Worm (Caenorhabditis elegans) whole organism, L4/young adult: ENCODE results near the gene T02G5.7.
"Not testable (repeated sequence)": the region's sequence is repeated elsewhere in the genome, so short reads cannot be mapped to it uniquely, and the experiment has no call there.

ENCODE experiments used
- W03F9.2 ChIP-seq: fragments of 150-350 bp; optimal IDR thresholded peaks from 2 replicates; lab custom pipeline; 2014; ENCODE audit warnings: missing biosample characterization, missing genetic modification characterization
- dao-5 ChIP-seq: sonication (generic microtip); optimal IDR thresholded peaks from 2 replicates; lab custom pipeline; 2016; ENCODE audit warnings: missing genotype, missing genetic modification characterization, moderate library complexity, missing compliant biosample characterization
- him-1 ChIP-seq: sonication (generic microtip); optimal IDR thresholded peaks from 2 replicates; lab custom pipeline; 2016; ENCODE audit warnings: missing genotype, missing genetic modification reagents, missing genetic modification characterization, missing compliant biosample characterization

The T02G5.7 gene

DNA sequence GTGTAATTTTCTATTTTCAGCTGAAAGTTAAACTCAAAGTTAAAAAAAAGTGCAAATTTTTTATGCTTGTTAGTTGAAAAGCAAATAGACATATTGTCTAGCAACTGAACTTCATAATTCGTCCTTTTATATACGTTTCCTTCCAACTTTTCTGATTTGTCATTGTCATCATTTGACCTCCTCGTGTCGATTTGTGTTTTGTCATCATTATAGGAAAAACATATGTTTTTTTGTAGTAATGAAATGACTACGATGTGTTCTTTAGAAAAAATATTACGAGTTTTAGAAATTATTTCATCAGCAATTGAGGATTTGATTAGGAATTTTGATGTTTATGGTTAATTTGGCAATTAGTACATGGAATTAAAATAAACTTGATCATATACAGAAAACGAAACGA, 14.6 kb upstream of the T02G5.7 start:
- TF ChIP-seq dao-5 (tag; lab: Kevin White, UChicago) (no peak), W03F9.2 (tag; lab: Kevin White, UChicago) (no peak), him-1 (tag; lab: Kevin White, UChicago) (no peak)

DNA sequence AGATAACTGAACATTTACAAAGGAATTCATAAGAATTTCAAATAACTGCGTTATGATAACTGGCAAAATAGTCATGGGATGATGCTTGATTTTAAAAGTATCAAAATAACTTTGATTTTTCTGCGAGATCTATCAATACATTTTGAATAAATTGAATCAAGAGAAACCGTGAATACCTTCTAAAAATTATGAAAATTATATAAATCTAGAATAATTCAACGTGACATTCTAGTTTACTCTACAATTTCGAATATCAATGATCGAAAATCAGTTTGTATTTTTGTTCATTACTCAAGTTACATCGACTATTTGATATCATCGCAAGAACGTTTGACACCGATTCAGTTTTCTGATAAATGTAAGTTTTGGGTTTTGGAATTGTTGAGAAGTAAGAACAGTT, 13.7 kb upstream of the T02G5.7 start, which contains the start of gene acs-6:
TSS of gene acs-6 (plus strand) at position 301 of the 400 bp plus-strand sequence.
- TF ChIP-seq him-1 (tag; lab: Kevin White, UChicago) (no peak), W03F9.2 (tag; lab: Kevin White, UChicago) (no peak), dao-5 (tag; lab: Kevin White, UChicago) (no peak)

DNA sequence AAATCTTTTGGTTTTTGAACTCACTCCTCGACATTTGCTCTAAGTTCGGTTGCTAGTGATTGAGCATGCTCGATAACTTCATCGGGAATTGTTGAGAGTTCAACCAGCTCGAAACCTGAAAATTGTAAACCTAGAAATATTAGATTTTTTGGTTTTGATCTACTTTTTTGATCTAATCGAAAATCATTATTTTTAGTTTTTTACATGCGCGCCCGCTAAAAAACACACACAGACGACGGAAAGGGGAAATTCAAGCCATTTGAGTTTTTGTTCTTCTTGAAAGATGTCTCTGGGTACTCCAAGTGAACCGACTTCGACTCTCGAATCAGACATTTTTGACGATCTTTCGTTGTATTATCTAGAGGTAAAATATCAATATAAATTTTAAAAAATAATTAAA, 10.0 kb upstream of the T02G5.7 start, which contains the start of gene nos-2:
TSS of gene nos-2 (plus strand) at position 228 of the 400 bp plus-strand sequence.
- TF ChIP-seq him-1 (tag; lab: Kevin White, UChicago) (no peak), W03F9.2 (tag; lab: Kevin White, UChicago) (no peak), dao-5 (tag; lab: Kevin White, UChicago) (no peak)

DNA sequence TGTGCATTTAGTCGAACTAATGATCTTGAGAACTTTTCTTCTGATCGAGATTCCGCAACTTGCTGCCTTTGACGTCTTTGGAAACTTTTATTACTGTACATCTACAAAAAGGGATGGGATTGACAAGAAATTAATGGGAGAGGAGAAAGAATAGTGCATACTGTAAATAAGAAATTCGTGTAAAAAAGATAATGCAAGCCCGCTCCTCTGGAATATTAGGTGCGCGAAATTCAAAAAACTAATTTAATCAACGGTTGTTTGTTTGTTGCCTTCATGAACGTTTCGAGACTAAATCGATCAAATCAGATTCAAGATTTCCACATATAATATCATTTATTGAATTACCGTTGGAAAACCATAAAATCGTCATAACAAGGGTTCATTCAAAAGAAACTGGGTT, 5.5 kb upstream of the T02G5.7 start, which contains the start of gene him-14:
TSS of gene him-14 (minus strand) at position 101 of the 400 bp plus-strand sequence.
- no peak for TF ChIP-seq him-1 (tag; lab: Kevin White, UChicago)
- no peak for TF ChIP-seq dao-5 (tag; lab: Kevin White, UChicago)
- no peak for TF ChIP-seq W03F9.2 (tag; lab: Kevin White, UChicago)

ce11 chrII:7070434-7070833, 5.0 kb upstream of the T02G5.7 start:
- TF ChIP-seq dao-5 (tag; lab: Kevin White, UChicago) (no peak), W03F9.2 (tag; lab: Kevin White, UChicago) (no peak)

DNA sequence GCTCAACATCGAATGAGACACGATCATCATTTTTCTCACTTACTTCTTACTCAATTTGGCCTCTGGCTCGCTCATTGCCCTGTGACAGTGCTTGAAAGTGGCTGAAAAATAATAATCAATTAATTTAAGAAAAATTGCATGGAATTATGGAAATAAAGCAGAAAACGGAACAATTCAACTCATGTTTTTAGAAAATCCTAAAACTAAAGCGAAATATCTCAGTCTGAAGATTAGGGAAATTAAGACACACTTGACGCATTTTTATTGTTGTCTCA, 3.2 kb upstream of the T02G5.7 start, which contains the start of gene kars-1:
TSS of gene kars-1 (minus strand) at position 101 of the 275 bp plus-strand sequence.
- TF ChIP-seq him-1 (tag; lab: Kevin White, UChicago), result no peak
- no peak for TF ChIP-seq dao-5 (tag; lab: Kevin White, UChicago)
- TF ChIP-seq W03F9.2 (tag; lab: Kevin White, UChicago), result no peak

ce11 chrII:7072590-7073536, 2.6 kb upstream of the T02G5.7 start:
- TF ChIP-seq W03F9.2 (tag; lab: Kevin White, UChicago) (peak; percentile 58), dao-5 (tag; lab: Kevin White, UChicago) (no peak), him-1 (tag; lab: Kevin White, UChicago) (peak; percentile 11)

DNA sequence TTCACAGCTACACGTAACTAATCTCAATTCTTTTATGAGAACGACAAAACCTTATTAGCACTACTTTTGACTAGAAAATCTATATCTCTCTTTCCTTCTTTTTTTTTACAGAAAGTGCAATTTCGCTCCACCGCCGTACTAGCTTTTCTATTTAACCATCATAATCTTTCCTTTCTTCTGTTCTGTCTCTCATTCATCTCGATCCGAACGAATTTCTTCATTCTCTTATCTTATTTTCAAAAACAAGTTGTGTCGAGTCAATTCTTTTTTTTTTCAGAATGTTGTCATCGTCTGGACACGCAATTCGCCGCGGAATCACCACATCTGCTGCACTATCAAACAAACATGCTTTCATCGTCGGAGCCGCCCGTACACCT, 1.9 kb upstream of the T02G5.7 start, which contains the start of gene kat-1:
TSS of gene kat-1 (plus strand) at position 278 of the 377 bp plus-strand sequence.
- TF ChIP-seq W03F9.2 (tag; lab: Kevin White, UChicago) (no peak), dao-5 (tag; lab: Kevin White, UChicago) (no peak), him-1 (tag; lab: Kevin White, UChicago) (no peak)

- TF ChIP-seq him-1, W03F9.2, dao-5 (tag; lab: Kevin White, UChicago): not testable (repeated sequence)
Observed at ce11 chrII:7084021-7084420, 8.6 kb downstream of the T02G5.7 start, which contains the start of the genes T02G5.14 and T02G5.15. Gene T02G5.14, plus strand, starts transcription at chrII:7084321. Gene T02G5.15, plus strand, starts transcription at chrII:7084321.

- no peak for TF ChIP-seq W03F9.2 (tag; lab: Kevin White, UChicago)
- TF ChIP-seq him-1 (tag; lab: Kevin White, UChicago), result no peak
- no peak for TF ChIP-seq dao-5 (tag; lab: Kevin White, UChicago)
Observed at ce11 chrII:7090085-7090484, 14.7 kb downstream of the T02G5.7 start.

DNA sequence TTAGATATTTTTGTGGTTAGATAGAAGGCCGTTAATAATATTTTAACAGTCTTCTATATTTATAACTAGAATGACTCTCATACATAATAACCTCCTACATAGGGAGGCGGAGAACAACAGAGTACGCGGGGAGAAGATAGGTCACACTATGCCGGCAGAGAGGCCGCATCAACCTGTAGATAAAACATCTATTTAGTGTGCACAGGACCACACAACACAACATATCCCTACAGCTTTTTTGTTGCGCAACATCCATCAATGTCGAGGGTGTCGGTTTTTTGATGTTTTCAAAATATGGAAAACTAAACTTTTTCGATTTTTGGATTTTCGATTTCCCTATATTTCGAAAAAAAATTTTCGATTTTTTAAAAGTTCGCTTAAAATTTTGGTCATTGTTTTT, 15.4 kb downstream of the T02G5.7 start:
- TF ChIP-seq W03F9.2 (tag; lab: Kevin White, UChicago) (no peak), dao-5 (tag; lab: Kevin White, UChicago) (no peak), him-1 (tag; lab: Kevin White, UChicago) (no peak)

DNA sequence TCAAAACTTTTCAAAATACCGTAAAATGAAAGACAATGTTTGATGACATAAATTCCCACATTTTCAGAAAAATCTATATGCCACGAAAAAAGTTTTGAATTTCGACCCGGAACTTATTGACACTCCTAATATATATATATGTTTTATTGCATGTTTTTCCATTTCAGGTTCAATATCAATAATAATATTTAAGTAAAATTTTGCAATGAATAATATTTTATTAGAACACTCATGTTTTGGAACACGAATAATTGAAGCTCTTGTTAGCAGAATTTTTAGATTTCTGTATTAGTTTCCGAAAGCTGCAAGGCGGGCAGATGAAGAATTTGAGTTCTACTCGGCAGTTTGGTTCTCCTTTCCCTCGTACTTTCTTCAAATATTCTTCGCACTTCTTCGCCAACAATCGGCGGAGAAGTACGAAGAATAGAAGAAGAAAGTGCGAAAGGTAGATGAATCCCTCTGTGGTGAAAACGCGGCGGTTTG, 18.0 kb downstream of the T02G5.7 start, which contains the start of gene T02G5.3:
TSS of gene T02G5.3 (plus strand) at position 51 of the 483 bp plus-strand sequence.
- TF ChIP-seq W03F9.2 (tag; lab: Kevin White, UChicago) (no peak), dao-5 (tag; lab: Kevin White, UChicago) (no peak), him-1 (tag; lab: Kevin White, UChicago) (no peak)

- no peak for TF ChIP-seq dao-5 (tag; lab: Kevin White, UChicago)
- no peak for TF ChIP-seq W03F9.2 (tag; lab: Kevin White, UChicago)
- TF ChIP-seq him-1 (tag; lab: Kevin White, UChicago), result no peak
Observed at ce11 chrII:7095970-7096369, 20.6 kb downstream of the T02G5.7 start.
